Worm (Caenorhabditis elegans): ENCODE measurements around the gene cey-1.

cey-1 gene

ce11 chrII:10999109-10999508 is 41.9 kb downstream of the cey-1 start:
- no peak for TF ChIP-seq unc-62 (GFP tag; optimal IDR thresholded peaks at IDR 0.05)

DNA sequence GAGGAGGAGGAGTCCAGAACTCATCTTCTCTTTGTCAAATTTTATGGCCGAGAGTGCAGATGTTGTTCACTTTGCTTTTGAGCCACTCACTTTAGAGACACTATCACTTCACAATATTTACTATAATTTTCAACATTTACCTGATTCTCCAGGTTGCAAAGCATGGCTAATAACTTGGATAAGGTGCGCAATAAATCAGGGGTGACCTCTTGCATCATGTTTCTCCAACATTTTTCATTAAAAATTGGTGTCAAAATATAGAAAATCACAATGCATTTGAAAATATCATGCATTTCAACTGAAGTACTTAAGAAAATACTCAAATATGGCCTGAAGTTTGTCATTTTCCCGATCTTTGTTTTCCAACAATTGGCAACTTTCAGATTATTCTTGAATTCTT is 45.4 kb downstream of the cey-1 start:
- TF ChIP-seq unc-62 (GFP tag; optimal IDR thresholded peaks at IDR 0.05), result no peak

DNA sequence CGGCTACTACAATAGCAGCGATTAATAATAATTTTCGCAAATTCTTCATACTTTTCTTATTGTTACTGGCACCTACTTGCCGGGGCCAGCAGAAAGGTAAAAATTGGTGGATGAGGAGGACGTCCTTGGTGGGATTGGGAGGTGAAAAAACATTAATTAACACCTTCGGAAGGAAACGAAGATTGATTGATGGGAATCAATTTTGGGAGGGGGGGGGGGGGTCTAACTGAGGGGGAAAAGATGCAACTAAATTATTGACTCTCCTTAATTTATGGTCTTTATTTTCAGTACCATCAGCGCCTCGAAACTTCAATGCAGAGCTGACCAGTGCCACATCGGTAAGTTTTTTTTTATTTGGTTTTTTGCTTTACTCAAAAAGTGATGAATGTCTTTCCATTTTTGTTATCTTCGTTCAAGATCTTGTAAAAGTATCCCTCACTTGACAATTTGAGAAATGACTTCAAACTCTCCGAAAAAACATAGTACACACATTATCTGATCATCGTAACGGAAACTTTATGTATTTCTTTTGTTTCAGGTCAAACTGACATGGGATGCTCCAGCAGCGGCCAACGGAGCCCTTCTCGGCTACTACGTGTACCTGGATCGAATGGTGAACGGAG is 47.3 kb downstream of the cey-1 start:
- TF ChIP-seq unc-62 (GFP tag; optimal IDR thresholded peaks at IDR 0.05), result no peak

DNA sequence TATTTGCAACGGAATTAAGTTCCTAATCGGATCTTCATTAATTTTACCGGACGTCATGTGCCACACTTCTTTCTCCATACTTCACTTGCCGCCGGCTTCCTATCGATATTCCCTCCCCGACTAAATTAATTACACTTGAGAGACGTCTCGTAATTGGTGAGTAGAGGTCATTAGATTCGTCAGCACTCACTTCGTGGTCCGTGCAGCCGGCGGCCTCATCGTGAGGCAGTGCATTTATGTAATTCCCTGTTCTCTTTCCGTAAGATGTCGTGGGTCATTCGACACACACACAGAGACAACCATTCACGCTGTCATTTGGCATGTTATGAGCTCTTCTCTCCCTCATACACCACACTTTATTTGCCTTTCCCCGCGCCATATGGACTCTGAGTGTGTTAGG is 50.4 kb downstream of the cey-1 start:
- TF ChIP-seq unc-62 (GFP tag; optimal IDR thresholded peaks at IDR 0.05), result no peak

All from whole organism, dauer.